Worm (Caenorhabditis elegans) whole organism, L4 larva: Measurements from ENCODE around the gene srx-117.

Source experiments
- F10B5.3 ChIP-seq: sonication (generic microtip); optimal IDR thresholded peaks from 2 replicates; lab custom pipeline; 2016; ENCODE audit warnings: mild to moderate bottlenecking, missing genetic modification characterization, missing compliant biosample characterization
- F26F4.8 ChIP-seq: fragments of 200-800 bp; sonication (Bioruptor generic); conservative IDR thresholded peaks from 2 replicates; pipeline ENCODE4 v1.3.6; 2022; ENCODE audit warnings: missing genetic modification characterization, missing compliant biosample characterization
- Y5F2A.4 ChIP-seq: fragments of 200-800 bp; sonication (Bioruptor generic); optimal IDR thresholded peaks from 2 replicates; lab custom pipeline; 2018; ENCODE audit warnings: mild to moderate bottlenecking, missing genetic modification characterization, missing compliant biosample characterization
- Y75B8A.6 ChIP-seq: fragments of 200-800 bp; sonication (Bioruptor generic); IDR thresholded peaks from 2 replicates; pipeline ENCODE4 v1.3.6; 2022; ENCODE audit warnings: missing genetic modification reagents, missing genetic modification characterization, missing compliant biosample characterization
- aha-1 ChIP-seq: fragments of 150-350 bp; peaks from one replicate; lab custom pipeline; 2014; ENCODE audit warnings: missing biosample characterization, missing genetic modification characterization
- aly-2 ChIP-seq: sonication (generic microtip); optimal IDR thresholded peaks from 2 replicates; lab custom pipeline; 2018; ENCODE audit warnings: missing biosample characterization, missing genetic modification characterization
- arid-1 ChIP-seq: fragments of 200-800 bp; sonication (Bioruptor generic); conservative IDR thresholded peaks from 2 replicates; pipeline ENCODE4 v1.3.6; 2022; ENCODE audit warnings: missing genetic modification reagents, missing genetic modification characterization, missing compliant biosample characterization
- ceh-62 ChIP-seq: sonication (generic microtip); optimal IDR thresholded peaks from 2 replicates; lab custom pipeline; 2017; ENCODE audit warnings: missing biosample characterization, missing genetic modification characterization
- ctbp-1 ChIP-seq: fragments of 200-800 bp; sonication (Bioruptor generic); IDR thresholded peaks from 2 replicates; pipeline ENCODE4 v1.3.6; 2022; ENCODE audit warnings: missing genetic modification reagents, missing genetic modification characterization, missing compliant biosample characterization
- dmd-8 ChIP-seq: fragments of 200-800 bp; sonication (Bioruptor generic); IDR thresholded peaks from 2 replicates; pipeline ENCODE4 v1.3.6; 2022; ENCODE audit warnings: missing genetic modification characterization, missing compliant biosample characterization
- dpl-1 ChIP-seq: fragments of 150-350 bp; optimal IDR thresholded peaks from 2 replicates; lab custom pipeline; 2014; ENCODE audit warnings: missing biosample characterization, missing genetic modification reagents, missing genetic modification characterization
- fos-1 ChIP-seq: fragments of 150-350 bp; optimal IDR thresholded peaks from 2 replicates; lab custom pipeline; 2014; ENCODE audit warnings: missing biosample characterization, missing genetic modification characterization
- hlh-11 ChIP-seq: fragments of 200-800 bp; sonication (Bioruptor generic); optimal IDR thresholded peaks from 2 replicates; lab custom pipeline; 2018; ENCODE audit warnings: mild to moderate bottlenecking, missing genetic modification characterization, missing compliant biosample characterization
- hlh-30 ChIP-seq: sonication (generic microtip); optimal IDR thresholded peaks from 2 replicates; lab custom pipeline; 2017; ENCODE audit warnings: antibody characterized with exemption, mild to moderate bottlenecking, missing genetic modification characterization, missing compliant biosample characterization; ENCODE audit not compliant: insufficient read depth
- lin-13 ChIP-seq: fragments of 150-350 bp; optimal IDR thresholded peaks from 2 replicates; lab custom pipeline; 2014; ENCODE audit warnings: missing biosample characterization, missing genetic modification reagents, missing genetic modification characterization
- lin-29 ChIP-seq: fragments of 200-800 bp; sonication (Bioruptor generic); IDR thresholded peaks from 2 replicates; pipeline ENCODE4 v1.3.6; 2022; ENCODE audit warnings: missing genetic modification reagents, missing genetic modification characterization, missing compliant biosample characterization
- lin-38 ChIP-seq: fragments of 200-800 bp; sonication (Bioruptor generic); IDR thresholded peaks from 2 replicates; pipeline ENCODE4 v1.3.6; 2022; ENCODE audit warnings: missing genetic modification reagents, missing genetic modification characterization, missing compliant biosample characterization
- lir-3 ChIP-seq: sonication (generic microtip); optimal IDR thresholded peaks from 2 replicates; lab custom pipeline; 2016; ENCODE audit warnings: mild to moderate bottlenecking, missing genetic modification characterization, missing compliant biosample characterization
- lsy-2 ChIP-seq, 2 experiments: fragments of 150-350 bp in 1 of 2; sonication (generic microtip) in 1 of 2; optimal IDR thresholded peaks; 2 replicates each; lab custom pipeline; 2014 to 2017; ENCODE audit warnings: missing biosample characterization in 2 of 2, missing genetic modification characterization in 2 of 2
- madf-9 ChIP-seq: fragments of 200-800 bp; sonication (Bioruptor generic); conservative IDR thresholded peaks from 2 replicates; pipeline ENCODE4 v1.3.6; 2022; ENCODE audit warnings: missing genetic modification reagents, missing genetic modification characterization, missing compliant biosample characterization
- mes-2 ChIP-seq: sonication (generic microtip); optimal IDR thresholded peaks from 2 replicates; lab custom pipeline; 2016; ENCODE audit warnings: missing genotype, mild to moderate bottlenecking, missing genetic modification characterization, missing compliant biosample characterization; ENCODE audit not compliant: poor library complexity, severe bottlenecking
- mxl-2 ChIP-seq: fragments of 200-800 bp; sonication (Bioruptor generic); conservative IDR thresholded peaks from 2 replicates; pipeline ENCODE4 v1.3.6; 2022; ENCODE audit warnings: missing genetic modification reagents, missing genetic modification characterization, missing compliant biosample characterization
- mxl-3 ChIP-seq: fragments of 200-800 bp; sonication (Bioruptor generic); optimal IDR thresholded peaks from 2 replicates; lab custom pipeline; 2018; ENCODE audit warnings: mild to moderate bottlenecking, missing genetic modification characterization, missing compliant biosample characterization
- nhr-102 ChIP-seq: sonication (generic microtip); optimal IDR thresholded peaks from 2 replicates; lab custom pipeline; 2016; ENCODE audit warnings: mild to moderate bottlenecking, missing genetic modification characterization, moderate library complexity, missing compliant biosample characterization
- nhr-28 ChIP-seq: fragments of 150-350 bp; optimal IDR thresholded peaks from 2 replicates; lab custom pipeline; 2014; ENCODE audit warnings: missing biosample characterization, missing genetic modification characterization
- nhr-48 ChIP-seq: sonication (generic microtip); optimal IDR thresholded peaks from 2 replicates; lab custom pipeline; 2016; ENCODE audit warnings: mild to moderate bottlenecking, missing genetic modification characterization, missing compliant biosample characterization
- nhr-6 ChIP-seq: fragments of 150-350 bp; optimal IDR thresholded peaks from 2 replicates; lab custom pipeline; 2014; ENCODE audit warnings: missing biosample characterization, missing genetic modification characterization
- nhr-76 ChIP-seq: fragments of 150-350 bp; optimal IDR thresholded peaks from 2 replicates; lab custom pipeline; 2014; ENCODE audit warnings: missing biosample characterization, missing genetic modification characterization
- pha-4 ChIP-seq, 2 experiments: fragments of 150-350 bp in 1 of 2; fragments of 200-800 bp in 1 of 2; sonication (Bioruptor generic) in 1 of 2; IDR thresholded peaks in 1 of 2; optimal IDR thresholded peaks in 1 of 2; 2 replicates each; pipeline versions ENCODE4 v1.3.6 to Lab custom; 2014 to 2022; ENCODE audit warnings: missing genetic modification characterization in 2 of 2, missing genetic modification reagents in 2 of 2, missing biosample characterization in 1 of 2, missing compliant biosample characterization in 1 of 2
- set-16 ChIP-seq: fragments of 200-800 bp; sonication (Bioruptor generic); IDR thresholded peaks from 2 replicates; pipeline ENCODE4 v1.3.6; 2022; ENCODE audit warnings: missing genetic modification reagents, missing genetic modification characterization, missing compliant biosample characterization
- snpc-4 ChIP-seq: fragments of 150-350 bp; optimal IDR thresholded peaks from 2 replicates; lab custom pipeline; 2014; ENCODE audit warnings: missing biosample characterization, missing genetic modification characterization
- tag-97 ChIP-seq: fragments of 200-800 bp; sonication (Bioruptor generic); IDR thresholded peaks from 2 replicates; pipeline ENCODE4 v1.3.6; 2022; ENCODE audit warnings: missing genetic modification characterization, missing compliant biosample characterization
- unc-130 ChIP-seq: sonication (generic microtip); optimal IDR thresholded peaks from 2 replicates; lab custom pipeline; 2016; ENCODE audit warnings: missing genetic modification reagents, missing genetic modification characterization, missing compliant biosample characterization
- vab-7 ChIP-seq: fragments of 200-800 bp; sonication (Bioruptor generic); IDR thresholded peaks from 2 replicates; pipeline ENCODE4 v1.3.6; 2022; ENCODE audit warnings: missing genetic modification reagents, missing genetic modification characterization, missing compliant biosample characterization

srx-117 gene

DNA sequence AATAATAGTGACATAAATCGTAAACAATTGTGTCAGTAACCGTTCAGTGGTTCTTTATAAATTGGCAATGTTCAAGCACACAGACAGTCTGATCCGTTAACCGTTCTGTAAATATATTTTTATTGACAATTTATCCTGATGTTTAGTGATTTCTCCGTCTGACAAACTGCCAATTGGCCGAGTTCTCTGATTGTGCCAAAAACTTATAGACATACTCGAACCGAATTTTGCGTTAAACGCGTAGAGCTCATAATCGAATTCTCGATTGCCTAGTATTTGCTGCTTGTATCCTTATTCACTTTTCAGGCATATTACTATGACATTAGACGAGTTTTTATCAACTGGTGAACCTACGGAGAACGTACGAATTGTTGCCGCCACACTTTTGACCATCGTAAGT, at the start of gene srx-117:
Gene srx-117, plus strand, starts transcription at position 301 of the 400 bp plus-strand sequence.
- no peak for TF ChIP-seq nhr-76 (tag; lab: Kevin White, UChicago)
- no peak for TF ChIP-seq lin-13

DNA sequence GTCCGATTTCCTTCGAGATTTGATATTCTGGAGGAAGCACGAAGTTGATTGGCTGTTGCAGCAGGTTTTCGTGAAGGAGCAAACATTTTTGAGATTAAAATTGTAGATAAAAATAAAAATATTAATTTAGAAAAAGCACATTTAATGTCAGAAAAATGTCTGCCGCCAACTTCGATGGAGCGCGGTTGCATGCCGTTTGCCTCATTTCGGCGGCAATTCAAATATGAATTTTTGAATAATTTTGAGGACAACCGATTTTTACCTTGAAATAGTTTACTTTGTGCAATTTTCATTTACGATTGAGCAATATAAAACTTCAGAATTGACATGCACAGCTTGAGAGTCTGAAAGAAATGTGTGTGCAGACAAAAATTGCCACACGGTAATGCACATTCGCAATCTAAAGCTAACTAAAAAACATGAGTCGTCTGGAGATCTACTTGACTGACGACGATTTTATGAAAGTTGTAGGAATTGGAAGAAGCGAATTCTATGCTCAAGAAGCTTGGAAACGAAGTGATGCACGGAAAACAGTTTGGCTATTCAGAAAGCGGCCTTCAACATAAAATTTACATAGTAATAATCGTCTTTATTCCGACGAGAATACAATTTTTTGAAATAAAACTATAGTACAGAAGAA, 47.8 kb upstream of the srx-117 start, which contains the start of gene zhit-1:
Gene zhit-1, minus strand, starts transcription at position 161 of the 640 bp plus-strand sequence.
- TF ChIP-seq F26F4.8 (GFP tag; lab: Robert Waterston, UW): no peak
- TF ChIP-seq madf-9: no peak
- no peak for TF ChIP-seq ceh-62 (tag; lab: Kevin White, UChicago)
- TF ChIP-seq dpl-1 (GFP tag; lab: Kevin White, UChicago): peak; percentile 88
- no peak for TF ChIP-seq F10B5.3 (tag; lab: Kevin White, UChicago)
- TF ChIP-seq mes-2 (tag; lab: Kevin White, UChicago): peak; percentile 67
- peak; percentile 56 for TF ChIP-seq nhr-6
- TF ChIP-seq snpc-4 (tag; lab: Kevin White, UChicago): peak; percentile 6
- TF ChIP-seq pha-4 (GFP tag; IDR thresholded peaks at IDR 0.05; lab: Robert Waterston, UW): no peak
- TF ChIP-seq pha-4 (tag; optimal IDR thresholded peaks at IDR 0.05; lab: Kevin White, UChicago): peak; percentile 15
- peak in 1 of 2 experiments; percentile 54 for TF ChIP-seq lsy-2 (tag; optimal IDR thresholded peaks at IDR 0.05; lab: Kevin White, UChicago)
- TF ChIP-seq unc-130 (GFP tag; lab: Kevin White, UChicago): no peak
- peak; percentile 24 for TF ChIP-seq hlh-30
- TF ChIP-seq nhr-28: no peak
- TF ChIP-seq ctbp-1: no peak
- TF ChIP-seq aha-1 (tag; lab: Kevin White, UChicago): peak; percentile 91
- TF ChIP-seq lin-38 (GFP tag; lab: Robert Waterston, UW): peak; percentile 91
- TF ChIP-seq, all 104 proteins: peak for 9

DNA sequence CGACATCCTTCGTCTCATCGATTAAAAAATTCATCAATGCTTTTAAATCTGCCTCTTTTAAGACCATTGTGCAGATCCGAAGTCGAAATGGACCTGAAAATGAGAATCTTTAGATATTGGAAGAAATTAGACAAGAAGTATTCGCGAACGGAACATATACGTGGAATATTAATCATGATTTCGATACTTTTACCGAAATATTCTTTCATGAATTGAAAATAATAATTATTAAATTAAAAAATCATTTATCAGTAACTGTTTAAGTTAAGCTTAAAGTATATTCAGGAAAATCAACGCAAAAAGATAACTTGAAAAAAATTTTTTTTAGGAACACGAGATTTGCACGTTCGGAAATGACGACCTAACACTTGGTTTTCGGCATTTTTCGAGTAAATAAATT, 43.0 kb upstream of the srx-117 start, which contains the start of gene CD4.8:
Gene CD4.8, minus strand, starts transcription at position 101 of the 400 bp plus-strand sequence.
- TF ChIP-seq lin-29 (GFP tag; lab: Robert Waterston, UW) (no peak), nhr-102 (no peak), aly-2 (no peak), fos-1 (tag; lab: Kevin White, UChicago) (no peak)

DNA sequence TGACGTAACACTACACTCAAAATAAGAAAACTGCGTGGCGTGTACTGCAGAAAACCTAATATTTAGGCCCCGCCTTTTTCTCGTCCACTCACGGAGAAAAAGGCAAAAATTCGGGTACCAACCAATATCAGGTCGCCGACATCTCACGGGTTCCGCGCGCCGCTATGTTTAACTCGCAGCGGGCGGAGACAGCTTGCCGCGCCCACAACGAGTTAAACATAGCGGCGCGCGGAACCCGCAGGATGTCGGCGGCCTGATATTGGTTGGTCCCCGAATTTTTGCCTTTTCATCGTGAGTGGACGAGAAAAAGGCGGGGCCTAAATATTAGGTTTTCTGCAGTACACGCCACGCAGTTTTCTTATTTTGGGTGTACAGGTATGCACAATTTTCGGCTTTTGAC, 41.9 kb upstream of the srx-117 start:
- TF ChIP-seq set-16 (GFP tag; lab: Robert Waterston, UW) (peak; percentile 28; the same call in 1 of the 2 replicates), aha-1 (tag; lab: Kevin White, UChicago) (peak; percentile 28)

DNA sequence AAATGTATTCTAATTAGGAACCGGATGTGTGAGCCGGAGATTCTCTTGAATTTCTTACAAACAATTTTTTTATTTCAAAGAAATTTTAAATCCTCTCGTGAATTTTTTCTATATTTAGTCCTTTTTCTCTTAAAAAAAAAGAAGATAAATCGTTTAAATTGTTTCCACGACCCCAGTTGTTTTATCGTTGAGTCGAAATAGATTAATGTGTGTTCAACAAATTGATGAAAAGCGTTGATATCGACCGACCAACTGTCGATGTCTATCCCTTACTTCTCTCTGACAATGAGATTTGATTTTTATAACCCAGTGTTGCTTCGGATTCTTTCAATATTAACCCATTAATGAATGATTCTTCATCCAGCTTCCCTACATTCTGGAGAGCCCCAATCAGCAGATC, 38.0 kb upstream of the srx-117 start, which contains the start of gene CD4.1:
Gene CD4.1, plus strand, starts transcription at position 301 of the 400 bp plus-strand sequence.
- TF ChIP-seq Y5F2A.4 (GFP tag; lab: Kevin White, UChicago) (no peak), mxl-3 (no peak), nhr-48 (tag; lab: Kevin White, UChicago) (no peak), dmd-8 (GFP tag; lab: Robert Waterston, UW) (no peak), lir-3 (tag; lab: Kevin White, UChicago) (no peak), vab-7 (no peak), hlh-11 (tag; lab: Kevin White, UChicago) (no peak), Y75B8A.6 (GFP tag; lab: Robert Waterston, UW) (no peak), arid-1 (GFP tag; lab: Robert Waterston, UW) (no peak), tag-97 (no peak), mxl-2 (GFP tag; lab: Robert Waterston, UW) (no peak), snpc-4 (tag; lab: Kevin White, UChicago) (no peak)
